Worm (Caenorhabditis elegans): Measurements from ENCODE around the gene csn-6.

The csn-6 gene

DNA sequence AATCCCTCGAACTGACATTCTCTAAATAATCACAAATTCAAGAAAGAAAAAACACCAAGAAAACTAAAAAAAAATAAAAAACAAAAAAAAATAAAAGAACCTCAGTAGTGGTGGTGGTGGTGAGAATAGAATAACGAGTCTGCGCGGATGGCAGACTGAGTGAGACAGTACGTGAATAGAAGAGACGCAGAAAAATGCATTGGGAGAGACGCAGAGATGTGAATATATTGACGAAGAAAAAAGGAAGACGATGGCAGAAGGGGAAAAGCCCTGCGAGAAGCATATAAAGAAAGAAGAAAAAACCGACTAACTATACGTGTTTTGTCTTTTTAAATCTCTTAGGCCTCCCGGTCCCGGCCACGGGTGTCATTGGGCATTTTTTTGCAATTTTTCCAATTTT, 28.1 kb upstream of the csn-6 start, which contains the start of gene unc-26:
unc-26 (minus strand) TSS at position 23 of the 400 bp plus-strand sequence.
- peak; percentile 74 for TF ChIP-seq ces-1 (GFP tag; optimal IDR thresholded peaks at IDR 0.05)
- TF ChIP-seq nhr-2 (tag; optimal IDR thresholded peaks at IDR 0.05): no peak
- TF ChIP-seq bed-3 (GFP tag; optimal IDR thresholded peaks at IDR 0.05): no peak
- peak; percentile 28 for TF ChIP-seq sptf-1 (tag; optimal IDR thresholded peaks at IDR 0.05)

DNA sequence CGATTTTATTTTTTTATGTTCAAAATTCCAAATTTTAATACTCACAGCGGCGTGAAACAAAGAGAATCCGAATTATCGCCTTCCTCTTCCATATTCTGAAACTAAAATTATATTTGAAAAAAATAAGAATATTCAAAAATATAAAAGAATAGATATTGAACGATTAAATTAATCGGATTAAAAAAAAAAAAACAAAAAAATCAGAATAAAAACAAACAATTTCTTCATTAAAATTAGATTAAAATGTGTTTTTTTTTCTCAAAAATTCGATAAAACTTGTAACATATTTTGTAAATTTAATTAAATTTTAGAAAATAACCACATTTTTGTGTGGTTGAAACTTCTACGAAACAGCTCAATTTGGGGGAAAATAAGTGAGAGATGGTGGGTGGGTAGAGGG, 17.8 kb upstream of the csn-6 start, which contains the start of gene cpsf-3:
cpsf-3 (minus strand) TSS at position 101 of the 400 bp plus-strand sequence.
- no peak for TF ChIP-seq lin-32 (GFP tag; optimal IDR thresholded peaks at IDR 0.05)
- TF ChIP-seq elt-3 (tag; optimal IDR thresholded peaks at IDR 0.05): no peak
- no peak for TF ChIP-seq ham-2 (GFP tag; optimal IDR thresholded peaks at IDR 0.05)
- TF ChIP-seq unc-120 (tag; optimal IDR thresholded peaks at IDR 0.05; ENCODE audit: poor library complexity, severe bottlenecking): no peak
- TF ChIP-seq ceh-83 (GFP tag; optimal IDR thresholded peaks at IDR 0.05): no peak
- no peak for TF ChIP-seq nhr-12 (tag; optimal IDR thresholded peaks at IDR 0.05)
- TF ChIP-seq blmp-1 (tag; optimal IDR thresholded peaks at IDR 0.05): no peak
- TF ChIP-seq bed-3 (GFP tag; optimal IDR thresholded peaks at IDR 0.05): no peak

DNA sequence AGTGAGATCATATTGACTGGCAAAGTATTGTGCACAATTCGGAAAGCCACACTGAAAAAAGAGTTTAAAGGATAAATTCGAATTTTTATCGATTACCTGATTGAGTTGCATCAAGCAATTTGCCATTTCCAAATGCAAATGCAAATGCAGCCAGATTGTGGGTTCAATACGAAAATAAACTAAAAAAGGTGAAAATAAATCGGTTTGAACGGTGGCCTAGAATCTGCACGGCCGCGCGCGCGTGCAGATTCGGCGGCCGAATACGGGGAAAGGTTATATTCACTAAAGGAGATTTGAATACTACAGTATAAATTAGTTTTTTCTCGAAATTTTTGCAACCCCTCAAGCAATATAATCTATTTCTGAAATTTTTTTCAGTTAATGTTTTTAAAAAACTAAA, 11.3 kb upstream of the csn-6 start, which contains the start of gene Y67H2A.10:
Y67H2A.10 (minus strand) TSS at position 184 of the 400 bp plus-strand sequence.
- TF ChIP-seq unc-120 (tag; optimal IDR thresholded peaks at IDR 0.05; ENCODE audit: poor library complexity, severe bottlenecking) (peak; percentile 83), elt-3 (tag; optimal IDR thresholded peaks at IDR 0.05) (no peak)

DNA sequence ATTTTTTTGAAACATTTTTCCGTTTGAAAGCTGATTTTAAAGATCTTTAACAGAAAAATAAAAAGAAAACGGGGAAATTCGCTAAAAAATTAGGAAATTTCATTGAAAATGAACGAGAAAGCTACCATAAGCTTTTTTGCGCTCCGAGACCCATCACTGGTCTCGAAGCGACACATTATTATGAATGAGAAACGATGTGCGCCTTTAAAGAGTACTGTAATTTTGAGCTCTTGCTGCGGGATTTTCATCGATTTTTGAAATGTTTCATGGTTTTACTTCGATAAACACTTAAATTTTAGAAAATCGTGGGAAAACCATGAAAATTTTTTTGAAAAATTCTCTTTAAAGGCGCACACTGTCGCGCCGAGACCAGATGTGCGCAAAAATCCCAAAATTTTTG, 10.4 kb upstream of the csn-6 start:
- TF ChIP-seq ham-2 (GFP tag; optimal IDR thresholded peaks at IDR 0.05) (no peak), unc-120 (tag; optimal IDR thresholded peaks at IDR 0.05; ENCODE audit: poor library complexity, severe bottlenecking) (no peak), ztf-11 (tag; optimal IDR thresholded peaks at IDR 0.05) (no peak)

DNA sequence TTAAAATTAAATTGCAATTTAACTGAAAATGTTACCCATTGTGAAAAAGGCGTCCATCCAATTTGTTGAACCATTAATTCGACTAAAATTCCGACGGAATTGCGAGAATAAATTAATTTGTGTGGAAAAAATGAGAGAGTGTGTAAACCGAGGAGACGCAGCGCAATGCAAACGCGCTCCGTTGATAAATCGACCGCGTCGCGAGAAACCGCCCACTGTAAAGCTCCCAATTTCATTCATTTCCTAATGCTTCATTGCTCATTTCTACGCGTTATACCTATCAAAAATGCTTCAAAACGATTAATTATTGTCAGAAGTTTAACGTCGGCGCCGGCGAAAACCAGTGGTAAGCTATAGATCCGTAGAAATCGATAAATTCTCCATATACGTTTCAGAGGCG, 2.9 kb upstream of the csn-6 start, which contains the start of the genes Y67H2A.2 and micu-1:
Y67H2A.2 (minus strand) TSS at position 74 of the 400 bp plus-strand sequence.
micu-1 (plus strand) TSS at position 181 of the 400 bp plus-strand sequence.
- no peak for TF ChIP-seq nhr-237 (tag; optimal IDR thresholded peaks at IDR 0.05)
- peak; percentile 99 for TF ChIP-seq ces-1 (GFP tag; optimal IDR thresholded peaks at IDR 0.05)
- TF ChIP-seq pha-4 (tag; optimal IDR thresholded peaks at IDR 0.05): peak; percentile 74
- TF ChIP-seq lin-13 (tag; optimal IDR thresholded peaks at IDR 0.05): no peak
- no peak for TF ChIP-seq snpc-4 (tag; optimal IDR thresholded peaks at IDR 0.05)
- peak; percentile 61 for TF ChIP-seq ceh-39 (tag; optimal IDR thresholded peaks at IDR 0.05)
- TF ChIP-seq unc-62 (GFP tag; optimal IDR thresholded peaks at IDR 0.05): no peak
- TF ChIP-seq M03D4.4 (tag; optimal IDR thresholded peaks at IDR 0.05): no peak
- TF ChIP-seq mls-2 (tag; optimal IDR thresholded peaks at IDR 0.05): peak; percentile 59
- peak; percentile 37 for TF ChIP-seq ceh-43 (GFP tag; optimal IDR thresholded peaks at IDR 0.05)
- no peak for TF ChIP-seq nhr-2 (tag; optimal IDR thresholded peaks at IDR 0.05)
- TF ChIP-seq hlh-1 (tag; optimal IDR thresholded peaks at IDR 0.05): no peak
- peak; percentile 71 for TF ChIP-seq lsy-2 (tag; optimal IDR thresholded peaks at IDR 0.05)
- no peak for TF ChIP-seq nhr-76 (tag; optimal IDR thresholded peaks at IDR 0.05)
- no peak for TF ChIP-seq elt-1 (tag; optimal IDR thresholded peaks at IDR 0.05; ENCODE audit: borderline replicate concordance, insufficient read depth)
- TF ChIP-seq ham-2 (GFP tag; optimal IDR thresholded peaks at IDR 0.05): no peak
- TF ChIP-seq ceh-83 (GFP tag; optimal IDR thresholded peaks at IDR 0.05): no peak
- TF ChIP-seq unc-39 (tag; optimal IDR thresholded peaks at IDR 0.05): no peak
- TF ChIP-seq sem-2 (GFP tag; optimal IDR thresholded peaks at IDR 0.05): no peak
- no peak for TF ChIP-seq nhr-12 (tag; optimal IDR thresholded peaks at IDR 0.05)
- peak; percentile 30 for TF ChIP-seq sptf-1 (tag; optimal IDR thresholded peaks at IDR 0.05)
- TF ChIP-seq mab-5 (tag; optimal IDR thresholded peaks at IDR 0.05): no peak
- TF ChIP-seq flh-1 (GFP tag; optimal IDR thresholded peaks at IDR 0.05): no peak
- TF ChIP-seq tbx-8 (GFP tag; optimal IDR thresholded peaks at IDR 0.05): no peak
- TF ChIP-seq drap-1 (GFP tag; optimal IDR thresholded peaks at IDR 0.05): no peak
- TF ChIP-seq mep-1 (tag; optimal IDR thresholded peaks at IDR 0.05): peak; percentile 5
- TF ChIP-seq elt-3 (tag; optimal IDR thresholded peaks at IDR 0.05): no peak
- no peak for TF ChIP-seq cnd-1 (tag; optimal IDR thresholded peaks at IDR 0.05)
- no peak for TF ChIP-seq lin-32 (GFP tag; optimal IDR thresholded peaks at IDR 0.05)
- no peak for TF ChIP-seq zip-8 (tag; optimal IDR thresholded peaks at IDR 0.05)
- TF ChIP-seq unc-120 (tag; optimal IDR thresholded peaks at IDR 0.05; ENCODE audit: poor library complexity, severe bottlenecking): no peak
- TF ChIP-seq blmp-1 (tag; optimal IDR thresholded peaks at IDR 0.05): no peak
- TF ChIP-seq ztf-11 (tag; optimal IDR thresholded peaks at IDR 0.05): peak; percentile 11
- no peak for TF ChIP-seq bed-3 (GFP tag; optimal IDR thresholded peaks at IDR 0.05)
- TF ChIP-seq nhr-28 (tag; optimal IDR thresholded peaks at IDR 0.05): no peak
